Worm (Caenorhabditis elegans) whole organism, young adult: ENCODE data around the gene djr-1.2.

Experiments
- bed-1 ChIP-seq: fragments of 200-800 bp; sonication (Bioruptor generic); IDR thresholded peaks from 2 replicates; pipeline ENCODE4 v1.3.6; 2022; ENCODE audit warnings: missing genetic modification reagents, missing genetic modification characterization, missing compliant biosample characterization
- snpc-1.1 ChIP-seq: sonication (generic microtip); optimal IDR thresholded peaks from 2 replicates; lab custom pipeline; 2017; ENCODE audit warnings: missing genetic modification characterization, mild to moderate bottlenecking, missing compliant biosample characterization, antibody characterized with exemption, moderate library complexity, missing genotype, missing genetic modification reagents; ENCODE audit not compliant: insufficient read depth

DNA sequence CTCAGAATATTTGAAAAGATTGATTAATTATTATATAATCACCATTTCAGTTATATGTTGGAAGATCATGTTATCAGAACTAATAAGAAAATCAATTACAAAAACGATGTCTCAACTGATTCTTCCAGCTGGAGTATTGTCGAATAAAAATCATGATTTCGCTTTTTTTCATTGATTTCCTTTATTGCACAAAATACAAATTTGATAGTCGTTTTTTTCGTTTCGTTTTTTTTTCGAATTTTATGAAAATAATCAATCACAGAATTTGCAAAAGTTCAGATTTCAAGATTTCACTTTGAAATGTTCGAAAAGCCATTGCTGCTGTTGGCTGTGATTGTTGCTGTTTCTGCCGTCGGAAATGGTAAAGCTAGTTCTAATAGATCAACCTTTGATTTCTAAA lies 19.1 kb downstream of the djr-1.2 start, which contains the start of gene C49G7.13:
- TF ChIP-seq bed-1 (no peak), snpc-1.1 (tag; lab: Kevin White, UChicago) (no peak)
